Worm (Caenorhabditis elegans): ENCODE data around the gene kin-19.

kin-19 gene

ce11 chrIII:4034984-4035383 is 51.5 kb downstream of the kin-19 start:
- TF ChIP-seq hlh-15 (tag; optimal IDR thresholded peaks at IDR 0.05) (no peak), tbx-7 (tag; optimal IDR thresholded peaks at IDR 0.05) (no peak), ref-2 (tag; optimal IDR thresholded peaks at IDR 0.05) (no peak), sdc-2 (tag; optimal IDR thresholded peaks at IDR 0.05) (no peak), fkh-6 (tag; optimal IDR thresholded peaks at IDR 0.05) (no peak), dve-1 (tag; optimal IDR thresholded peaks at IDR 0.05) (no peak), ahr-1 (tag; optimal IDR thresholded peaks at IDR 0.05) (no peak), K09A11.1 (tag; optimal IDR thresholded peaks at IDR 0.05; ENCODE audit: insufficient read depth) (no peak), unc-42 (tag; optimal IDR thresholded peaks at IDR 0.05) (peak; percentile 70), nhr-11 (tag; optimal IDR thresholded peaks at IDR 0.05) (no peak), unc-55 (GFP tag; optimal IDR thresholded peaks at IDR 0.05) (peak; percentile 37)

Data from whole organism, late embryonic.